Worm (Caenorhabditis elegans) whole organism, L1 larva: ENCODE results near the gene mog-5.

Experiments
- C16A3.4 ChIP-seq: fragments of 150-350 bp; optimal IDR thresholded peaks from 2 replicates; lab custom pipeline; 2014; ENCODE audit warnings: missing biosample characterization, missing genetic modification characterization
- F16B12.6 ChIP-seq: fragments of 150-350 bp; optimal IDR thresholded peaks from 2 replicates; lab custom pipeline; 2014; ENCODE audit warnings: missing biosample characterization, missing genetic modification characterization
- aha-1 ChIP-seq: fragments of 150-350 bp; optimal IDR thresholded peaks from 2 replicates; lab custom pipeline; 2014; ENCODE audit warnings: missing biosample characterization, missing genetic modification characterization
- alr-1 ChIP-seq: fragments of 200-800 bp; sonication (Bioruptor generic); optimal IDR thresholded peaks from 2 replicates; lab custom pipeline; 2018; ENCODE audit warnings: borderline replicate concordance, mild to moderate bottlenecking, missing genetic modification characterization, missing compliant biosample characterization
- blmp-1 ChIP-seq: fragments of 150-350 bp; optimal IDR thresholded peaks from 2 replicates; lab custom pipeline; 2014; ENCODE audit warnings: missing biosample characterization, missing genetic modification characterization
- ceh-82 ChIP-seq, 3 experiments: fragments of 150-350 bp in 1 of 3; sonication (generic microtip) in 2 of 3; optimal IDR thresholded peaks; 2 replicates each; lab custom pipeline; 2014 to 2017; ENCODE audit warnings: missing biosample characterization in 3 of 3, missing genetic modification characterization in 3 of 3
- ceh-88 ChIP-seq: fragments of 200-800 bp; sonication (Bioruptor generic); IDR thresholded peaks from 2 replicates; pipeline ENCODE4 v1.3.6; 2022; ENCODE audit warnings: missing genetic modification characterization, missing compliant biosample characterization
- dpl-1 ChIP-seq, 3 experiments: fragments of 150-350 bp in 2 of 3; sonication (generic microtip) in 1 of 3; optimal IDR thresholded peaks; 2 replicates each; lab custom pipeline; 2014 to 2017; ENCODE audit warnings: missing biosample characterization in 3 of 3, missing genetic modification characterization in 3 of 3, missing genetic modification reagents in 3 of 3
- dsc-1 ChIP-seq: sonication (generic microtip); optimal IDR thresholded peaks from 2 replicates; lab custom pipeline; 2016; ENCODE audit warnings: mild to moderate bottlenecking, missing genetic modification characterization, missing compliant biosample characterization
- efl-1 ChIP-seq, 4 experiments: fragments of 150-350 bp; optimal IDR thresholded peaks in 3 of 4; peaks in 1 of 4; 1 replicate in 1 of 4; 2 replicates in 3 of 4; lab custom pipeline; 2014; ENCODE audit warnings: missing biosample characterization in 2 of 4, missing genetic modification characterization in 2 of 4, missing genetic modification reagents in 2 of 4
- egl-13 ChIP-seq: sonication (generic microtip); optimal IDR thresholded peaks from 2 replicates; lab custom pipeline; 2016; ENCODE audit warnings: missing genotype, missing genetic modification reagents, missing genetic modification characterization, missing compliant biosample characterization
- elt-2 ChIP-seq: sonication (generic microtip); optimal IDR thresholded peaks from 2 replicates; lab custom pipeline; 2016; ENCODE audit warnings: missing genetic modification characterization, mild to moderate bottlenecking, inconsistent platforms, missing compliant biosample characterization, missing genetic modification reagents
- elt-3 ChIP-seq, 6 experiments: fragments of 150-350 bp in 1 of 6; sonication (generic microtip); optimal IDR thresholded peaks; 2 replicates each; lab custom pipeline; 2017 to 2018; ENCODE audit warnings: missing biosample characterization in 6 of 6, missing genetic modification characterization in 6 of 6, inconsistent platforms in 1 of 6
- ets-5 ChIP-seq: fragments of 200-800 bp; sonication (Bioruptor generic); IDR thresholded peaks from 2 replicates; pipeline ENCODE4 v1.3.6; 2022; ENCODE audit warnings: missing genetic modification characterization, missing compliant biosample characterization
- fkh-4 ChIP-seq: sonication (generic microtip); optimal IDR thresholded peaks from 2 replicates; lab custom pipeline; 2016; ENCODE audit warnings: missing compliant biosample characterization, missing genetic modification characterization, borderline replicate concordance
- grh-1 ChIP-seq: fragments of 200-800 bp; sonication (Bioruptor generic); IDR thresholded peaks from 2 replicates; pipeline ENCODE4 v1.3.6; 2022; ENCODE audit warnings: missing genetic modification reagents, missing genetic modification characterization, missing compliant biosample characterization
- hpl-2 ChIP-seq: fragments of 150-350 bp; optimal IDR thresholded peaks from 2 replicates; lab custom pipeline; 2014; ENCODE audit warnings: missing biosample characterization, missing genetic modification reagents, missing genetic modification characterization
- isw-1 ChIP-seq: fragments of 200-800 bp; sonication (Bioruptor generic); IDR thresholded peaks from 2 replicates; pipeline ENCODE4 v1.3.6; 2022; ENCODE audit warnings: missing genetic modification characterization, missing compliant biosample characterization
- jun-1 ChIP-seq: fragments of 150-350 bp; optimal IDR thresholded peaks from 2 replicates; lab custom pipeline; 2014; ENCODE audit warnings: missing biosample characterization, missing genetic modification reagents, missing genetic modification characterization
- lin-15B ChIP-seq: fragments of 150-350 bp; sonication (generic microtip); optimal IDR thresholded peaks from 3 replicates; lab custom pipeline; 2014; ENCODE audit warnings: missing biosample characterization, missing genetic modification characterization
- lin-35 ChIP-seq, 2 experiments: fragments of 150-350 bp; optimal IDR thresholded peaks; 2 replicates each; lab custom pipeline; 2014; ENCODE audit warnings: missing biosample characterization in 2 of 2, missing genetic modification characterization in 2 of 2, missing genetic modification reagents in 2 of 2
- lir-3 ChIP-seq: sonication (generic microtip); optimal IDR thresholded peaks from 2 replicates; lab custom pipeline; 2016; ENCODE audit warnings: mild to moderate bottlenecking, missing genetic modification characterization, moderate library complexity, missing compliant biosample characterization; ENCODE audit not compliant: poor library complexity
- lsy-2 ChIP-seq, 2 experiments: fragments of 150-350 bp; optimal IDR thresholded peaks; 2 replicates each; lab custom pipeline; 2014; ENCODE audit warnings: missing biosample characterization in 2 of 2, missing genetic modification characterization in 2 of 2
- mab-9 ChIP-seq: fragments of 200-800 bp; sonication (Bioruptor generic); IDR thresholded peaks from 2 replicates; pipeline ENCODE4 v1.3.6; 2022; ENCODE audit warnings: missing genetic modification reagents, missing genetic modification characterization, missing compliant biosample characterization
- mdl-1 ChIP-seq, 2 experiments: fragments of 150-350 bp; optimal IDR thresholded peaks; 2 replicates each; lab custom pipeline; 2014 to 2017; ENCODE audit warnings: missing biosample characterization in 2 of 2, missing genetic modification characterization in 2 of 2, inconsistent platforms in 1 of 2
- mef-2 ChIP-seq: fragments of 150-350 bp; optimal IDR thresholded peaks from 2 replicates; lab custom pipeline; 2014; ENCODE audit warnings: missing biosample characterization, missing genetic modification characterization
- mep-1 ChIP-seq: fragments of 150-350 bp; optimal IDR thresholded peaks from 2 replicates; lab custom pipeline; 2014; ENCODE audit warnings: missing biosample characterization, missing genetic modification characterization
- nhr-11 ChIP-seq: fragments of 150-350 bp; optimal IDR thresholded peaks from 2 replicates; lab custom pipeline; 2014; ENCODE audit warnings: missing biosample characterization, missing genetic modification characterization
- nhr-12 ChIP-seq: sonication (generic microtip); optimal IDR thresholded peaks from 2 replicates; lab custom pipeline; 2017; ENCODE audit warnings: missing biosample characterization, missing genetic modification characterization
- nhr-19 ChIP-seq: fragments of 200-800 bp; sonication (Bioruptor generic); conservative IDR thresholded peaks from 2 replicates; pipeline ENCODE4 v1.3.6; 2022; ENCODE audit warnings: missing genetic modification characterization, missing compliant biosample characterization
- nhr-20 ChIP-seq: sonication (generic microtip); optimal IDR thresholded peaks from 2 replicates; lab custom pipeline; 2016; ENCODE audit warnings: mild to moderate bottlenecking, missing genetic modification characterization, missing compliant biosample characterization
- nhr-47 ChIP-seq: sonication (generic microtip); optimal IDR thresholded peaks from 2 replicates; lab custom pipeline; 2016; ENCODE audit warnings: mild to moderate bottlenecking, missing genetic modification characterization, moderate library complexity, missing compliant biosample characterization
- nhr-71 ChIP-seq: sonication (generic microtip); optimal IDR thresholded peaks from 2 replicates; lab custom pipeline; 2016; ENCODE audit warnings: mild to moderate bottlenecking, missing genetic modification characterization, moderate library complexity, missing compliant biosample characterization
- nhr-85 ChIP-seq: sonication (generic microtip); peaks from one replicate; lab custom pipeline; 2016; ENCODE audit warnings: missing genetic modification characterization, inconsistent platforms, missing compliant biosample characterization
- nhr-90 ChIP-seq: sonication (generic microtip); optimal IDR thresholded peaks from 2 replicates; lab custom pipeline; 2016; ENCODE audit warnings: mild to moderate bottlenecking, missing genetic modification characterization, missing compliant biosample characterization; ENCODE audit not compliant: poor library complexity
- pag-3 ChIP-seq: sonication (generic microtip); optimal IDR thresholded peaks from 2 replicates; lab custom pipeline; 2017; ENCODE audit warnings: missing genetic modification characterization, mild to moderate bottlenecking, missing compliant biosample characterization, antibody characterized with exemption, borderline replicate concordance; ENCODE audit not compliant: insufficient read depth
- pax-3 ChIP-seq: fragments of 200-800 bp; sonication (Bioruptor generic); optimal IDR thresholded peaks from 2 replicates; lab custom pipeline; 2018; ENCODE audit warnings: mild to moderate bottlenecking, missing genetic modification characterization, moderate library complexity, missing compliant biosample characterization
- rnt-1 ChIP-seq: sonication (generic microtip); optimal IDR thresholded peaks from 2 replicates; lab custom pipeline; 2016; ENCODE audit warnings: mild to moderate bottlenecking, missing genetic modification characterization, moderate library complexity, missing compliant biosample characterization
- skn-1 ChIP-seq: fragments of 150-350 bp; optimal IDR thresholded peaks from 2 replicates; lab custom pipeline; 2014; ENCODE audit warnings: missing biosample characterization, missing genetic modification characterization
- snpc-4 ChIP-seq: fragments of 150-350 bp; optimal IDR thresholded peaks from 2 replicates; lab custom pipeline; 2014; ENCODE audit warnings: missing biosample characterization, missing genetic modification characterization
- snu-23 ChIP-seq: sonication (generic microtip); optimal IDR thresholded peaks from 2 replicates; lab custom pipeline; 2016; ENCODE audit warnings: missing genetic modification characterization, missing compliant biosample characterization
- sup-37 ChIP-seq: fragments of 200-800 bp; sonication (Bioruptor generic); optimal IDR thresholded peaks from 2 replicates; lab custom pipeline; 2018; ENCODE audit warnings: mild to moderate bottlenecking, missing genetic modification characterization, missing compliant biosample characterization
- swsn-7 ChIP-seq: sonication (generic microtip); optimal IDR thresholded peaks from 2 replicates; lab custom pipeline; 2016; ENCODE audit warnings: missing genetic modification characterization, missing compliant biosample characterization
- tbx-2 ChIP-seq: sonication (generic microtip); optimal IDR thresholded peaks from 2 replicates; lab custom pipeline; 2016; ENCODE audit warnings: missing genetic modification characterization, missing compliant biosample characterization
- unc-30 ChIP-seq: sonication (generic microtip); optimal IDR thresholded peaks from 2 replicates; lab custom pipeline; 2017; ENCODE audit warnings: missing biosample characterization, missing genetic modification characterization
- unc-98 ChIP-seq: fragments of 200-800 bp; sonication (Bioruptor generic); IDR thresholded peaks from 2 replicates; pipeline ENCODE4 v1.3.6; 2022; ENCODE audit warnings: missing genetic modification characterization, missing compliant biosample characterization
- xbp-1 ChIP-seq: sonication (generic microtip); optimal IDR thresholded peaks from 2 replicates; lab custom pipeline; 2016; ENCODE audit warnings: missing genetic modification characterization, missing compliant biosample characterization

The mog-5 gene

ce11 chrII:5399201-5399600 is at the start of gene mog-5:
mog-5 (plus strand) TSS chrII:5399538.
- TF ChIP-seq dsc-1 = peak; percentile 35
- TF ChIP-seq elt-2 (tag; lab: Kevin White, UChicago) = peak; percentile 7
- no peak for TF ChIP-seq lir-3 (tag; lab: Kevin White, UChicago)
- TF ChIP-seq efl-1 (optimal IDR thresholded peaks at IDR 0.05; lab: Kevin White, UChicago) = peak; percentile 14 to 41
- TF ChIP-seq efl-1 (GFP tag; optimal IDR thresholded peaks at IDR 0.05 in 1 of 2; lab: Kevin White, UChicago) = peak; percentile 36 to 93
- TF ChIP-seq unc-98 (GFP tag; lab: Robert Waterston, UW) = no peak
- 0 out of 2 replicates have a peak, but pooled peaks have one; percentile 10 for TF ChIP-seq nhr-19 (GFP tag; lab: Robert Waterston, UW)
- no peak for TF ChIP-seq jun-1 (tag; lab: Kevin White, UChicago)
- peak; percentile 7 for TF ChIP-seq snpc-4
- peak; percentile 35 for TF ChIP-seq nhr-71
- peak; percentile 24 for TF ChIP-seq blmp-1 (tag; lab: Kevin White, UChicago)
- peak; percentile 39 for TF ChIP-seq nhr-20 (tag; lab: Kevin White, UChicago)
- TF ChIP-seq snu-23 (GFP tag; lab: Kevin White, UChicago) = peak; percentile 32
- no peak for TF ChIP-seq ets-5 (GFP tag; lab: Robert Waterston, UW)
- TF ChIP-seq nhr-90 (tag; lab: Kevin White, UChicago) = peak; percentile 32
- TF ChIP-seq dpl-1 (GFP tag; optimal IDR thresholded peaks at IDR 0.05; lab: Kevin White, UChicago) = peak; percentile 8 to 41 (median 20)
- TF ChIP-seq lsy-2 (tag; optimal IDR thresholded peaks at IDR 0.05; lab: Kevin White, UChicago) = peak; percentile 46 to 47
- TF ChIP-seq lin-35 (GFP tag; optimal IDR thresholded peaks at IDR 0.05; lab: Kevin White, UChicago) = peak in 1 of 2 experiments; percentile 33
- no peak for TF ChIP-seq mab-9
- TF ChIP-seq nhr-47 = peak; percentile 4
- TF ChIP-seq nhr-11 (tag; lab: Kevin White, UChicago) = no peak
- TF ChIP-seq mef-2 (tag; lab: Kevin White, UChicago) = no peak
- TF ChIP-seq tbx-2 (tag; lab: Kevin White, UChicago) = peak; percentile 28
- peak in 1 of 6 experiments; percentile 51 for TF ChIP-seq elt-3 (tag; optimal IDR thresholded peaks at IDR 0.05; lab: Kevin White, UChicago)
- TF ChIP-seq C16A3.4 (tag; lab: Kevin White, UChicago) = peak; percentile 35
- TF ChIP-seq swsn-7 (tag; lab: Kevin White, UChicago) = peak; percentile 25
- peak; percentile 11 for TF ChIP-seq skn-1 (tag; lab: Kevin White, UChicago)
- peak; percentile 20 for TF ChIP-seq rnt-1 (tag; lab: Kevin White, UChicago)
- TF ChIP-seq nhr-12 (tag; lab: Kevin White, UChicago) = no peak
- no peak for TF ChIP-seq sup-37 (GFP tag; lab: Kevin White, UChicago)
- peak in 2 of 3 experiments; percentile 10 to 23 for TF ChIP-seq ceh-82 (tag; optimal IDR thresholded peaks at IDR 0.05; lab: Kevin White, UChicago)
- TF ChIP-seq ceh-88 (GFP tag; lab: Robert Waterston, UW) = no peak
- no peak for TF ChIP-seq egl-13
- peak; percentile 30 for TF ChIP-seq xbp-1 (tag; lab: Kevin White, UChicago)
- peak in 1 of 2 experiments; percentile 1 for TF ChIP-seq mdl-1 (tag; optimal IDR thresholded peaks at IDR 0.05; lab: Kevin White, UChicago)

- TF ChIP-seq isw-1 (GFP tag; lab: Robert Waterston, UW) (peak; percentile 41), nhr-19 (GFP tag; lab: Robert Waterston, UW) (peak; percentile 59), ceh-88 (GFP tag; lab: Robert Waterston, UW) (peak; percentile 42; the same call in 1 of the 2 replicates), grh-1 (GFP tag; lab: Robert Waterston, UW) (peak; percentile 32; the same call in 1 of the 2 replicates)
- TF ChIP-seq, all 84 proteins: peak for 4; not testable (repeated sequence) for 80
Measured at ce11 chrII:5350357-5350756, 49.0 kb upstream of the mog-5 start, which contains the start of gene F09E5.8. F09E5.8 (plus strand) TSS chrII:5350669.

- TF ChIP-seq pag-3 (tag; lab: Kevin White, UChicago) = no peak
- no peak for TF ChIP-seq F16B12.6 (tag; lab: Kevin White, UChicago)
- TF ChIP-seq alr-1 (tag; lab: Kevin White, UChicago) = no peak
- no peak for TF ChIP-seq dsc-1
- TF ChIP-seq pax-3 (tag; lab: Kevin White, UChicago) = no peak
- no peak for TF ChIP-seq isw-1 (GFP tag; lab: Robert Waterston, UW)
- no peak for TF ChIP-seq lin-15B (tag; lab: Kevin White, UChicago)
- no peak for TF ChIP-seq aha-1 (tag; lab: Kevin White, UChicago)
- no peak for TF ChIP-seq unc-30 (tag; lab: Kevin White, UChicago)
- no peak for TF ChIP-seq mep-1 (tag; lab: Kevin White, UChicago)
- TF ChIP-seq blmp-1 (tag; lab: Kevin White, UChicago) = no peak
- TF ChIP-seq nhr-85 (tag; lab: Kevin White, UChicago) = no peak
- TF ChIP-seq nhr-71 = no peak
- TF ChIP-seq hpl-2 = no peak
- TF ChIP-seq grh-1 (GFP tag; lab: Robert Waterston, UW) = no peak
- no peak for TF ChIP-seq swsn-7 (tag; lab: Kevin White, UChicago)
- TF ChIP-seq fkh-4 (tag; lab: Kevin White, UChicago) = no peak
- TF ChIP-seq, all 84 proteins: peak for 0
Measured at ce11 chrII:5351799-5352198, 47.5 kb upstream of the mog-5 start, which contains the start of gene F09E5.7. F09E5.7 (plus strand) TSS chrII:5352099.
